1 fruit fly cellular context compared by ENCODE assay signal in the genomic region with DNA sequence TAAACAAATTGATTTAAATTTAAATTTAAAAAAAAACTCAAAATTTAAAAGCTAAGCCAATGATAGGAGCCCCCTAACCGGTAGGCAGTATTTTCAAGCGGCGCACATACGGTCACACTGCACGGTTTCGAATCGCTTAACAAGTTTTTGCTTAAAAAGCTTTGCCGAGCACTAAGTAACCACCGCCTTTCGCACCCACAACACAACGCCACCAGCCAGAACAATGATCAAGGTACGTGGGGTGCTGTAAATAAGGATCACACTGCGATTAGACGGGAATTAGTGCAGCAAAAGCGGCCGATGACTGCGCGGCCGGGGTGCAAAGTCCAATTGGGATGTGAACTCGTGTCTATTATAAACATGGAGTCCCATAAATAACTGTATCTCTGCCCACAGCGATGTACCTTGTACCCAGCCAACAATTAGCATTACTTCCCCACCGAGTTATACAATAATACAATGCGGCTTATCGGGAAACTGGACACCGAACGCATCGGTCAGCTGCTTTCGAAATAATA.
A peak's percentile ranks its signal among the peaks of the same experiment; 100 is the strongest.
TF ChIP-seq lines count a peak whose summit lies in the region.

A gene (plus strand): TSS at position 101 of the 518 bp plus-strand sequence.

TF ChIP-seq in whole organism, embryonic, 481 proteins besides CTCF, POLR2A, EP300 and RAD21 (continued from another document):
- TF ChIP-seq CG30403 (GFP tag; optimal IDR thresholded peaks at IDR 0.05; lab: Kevin White, UChicago) (no peak), CG18262 (tag; optimal IDR thresholded peaks at IDR 0.05; lab: Kevin White, UChicago) (no peak), pan (optimal IDR thresholded peaks at IDR 0.05; lab: Kevin White, UChicago) (no peak), pan (GFP tag; optimal IDR thresholded peaks at IDR 0.05 in 1 of 2, IDR thresholded peaks at IDR 0.05 in 1 of 2) (no peak), Kr (GFP tag; optimal IDR thresholded peaks at IDR 0.05; lab: Kevin White, UChicago) (no peak), HHEX (GFP tag; optimal IDR thresholded peaks at IDR 0.05; lab: Kevin White, UChicago) (no peak), ara (GFP tag; IDR thresholded peaks at IDR 0.05; lab: Robert Waterston, UW) (no peak), gfzf (GFP tag; optimal IDR thresholded peaks at IDR 0.05; lab: Kevin White, UChicago) (peak; percentile 64), Pdp1 (GFP tag; optimal IDR thresholded peaks at IDR 0.05; lab: Kevin White, UChicago) (peak in 1 of 2 experiments; percentile 72), BEAF-32 (GFP tag; optimal IDR thresholded peaks at IDR 0.05; lab: Kevin White, UChicago) (peak; percentile 25), tna (GFP tag; IDR thresholded peaks at IDR 0.05; lab: Robert Waterston, UW; ENCODE audit: partially characterized antibody) (no peak), HLH3B (GFP tag; IDR thresholded peaks at IDR 0.05; lab: Robert Waterston, UW) (no peak), CG17912 (GFP tag; optimal IDR thresholded peaks at IDR 0.05; lab: Kevin White, UChicago) (no peak), CrebB (tag; optimal IDR thresholded peaks at IDR 0.05; lab: Kevin White, UChicago) (no peak), CG34376 (GFP tag; optimal IDR thresholded peaks at IDR 0.05; lab: Kevin White, UChicago) (peak; percentile 49), Hey (tag; optimal IDR thresholded peaks at IDR 0.05; lab: Kevin White, UChicago) (no peak), CG10543 (GFP tag; optimal IDR thresholded peaks at IDR 0.05; lab: Kevin White, UChicago) (peak; percentile 3), Optix (GFP tag; IDR thresholded peaks at IDR 0.05; lab: Robert Waterston, UW) (no peak), CG33213 (GFP tag; optimal IDR thresholded peaks at IDR 0.05; lab: Kevin White, UChicago) (no peak), CG2889 (GFP tag; IDR thresholded peaks at IDR 0.05; lab: Robert Waterston, UW) (no peak), danr (GFP tag; IDR thresholded peaks at IDR 0.05; lab: Robert Waterston, UW) (no peak), Mes4 (GFP tag; optimal IDR thresholded peaks at IDR 0.05; lab: Kevin White, UChicago) (no peak), Taf1 (GFP tag; IDR thresholded peaks at IDR 0.05; lab: Robert Waterston, UW) (no peak), bsh (GFP tag; optimal IDR thresholded peaks at IDR 0.05; lab: Kevin White, UChicago) (peak in 1 of 2 experiments; percentile 90), bowl (GFP tag; IDR thresholded peaks at IDR 0.05; lab: Robert Waterston, UW) (no peak), CG7357 (GFP tag; IDR thresholded peaks at IDR 0.05; lab: Robert Waterston, UW) (no peak), chif (GFP tag; optimal IDR thresholded peaks at IDR 0.05; lab: Kevin White, UChicago) (no peak), esg (GFP tag; conservative IDR thresholded peaks at IDR 0.05; lab: Robert Waterston, UW) (no peak), lilli (GFP tag; optimal IDR thresholded peaks at IDR 0.05; lab: Kevin White, UChicago) (no peak), Drgx (GFP tag; IDR thresholded peaks at IDR 0.05; lab: Robert Waterston, UW) (peak; percentile 78), CG8765 (GFP tag; IDR thresholded peaks at IDR 0.05; lab: Robert Waterston, UW) (no peak), insv (GFP tag; optimal IDR thresholded peaks at IDR 0.05; lab: Kevin White, UChicago) (peak in 1 of 2 experiments; percentile 73), unc-4 (GFP tag; IDR thresholded peaks at IDR 0.05; lab: Robert Waterston, UW; ENCODE audit: partially characterized antibody) (0 out of 2 replicates have a peak, but pooled peaks have one; percentile 13), sug (tag; optimal IDR thresholded peaks at IDR 0.05; lab: Kevin White, UChicago) (peak; percentile 12), Dip2 (GFP tag; IDR thresholded peaks at IDR 0.05; lab: Robert Waterston, UW) (no peak), CG7372 (GFP tag; IDR thresholded peaks at IDR 0.05; lab: Robert Waterston, UW) (no peak), Blimp-1 (GFP tag; optimal IDR thresholded peaks at IDR 0.05; lab: Kevin White, UChicago) (no peak), B-H1 (GFP tag; IDR thresholded peaks at IDR 0.05; lab: Robert Waterston, UW) (no peak), pzg (GFP tag; optimal IDR thresholded peaks at IDR 0.05; lab: Kevin White, UChicago) (peak; percentile 30), ase (GFP tag; IDR thresholded peaks at IDR 0.05; lab: Robert Waterston, UW) (no peak), CG3281 (GFP tag; optimal IDR thresholded peaks at IDR 0.05; lab: Kevin White, UChicago) (no peak), Hr78 (GFP tag; optimal IDR thresholded peaks at IDR 0.05; lab: Kevin White, UChicago) (no peak), Hr3 (GFP tag; optimal IDR thresholded peaks at IDR 0.05; lab: Kevin White, UChicago) (no peak), CG13287 (GFP tag; IDR thresholded peaks at IDR 0.05; lab: Robert Waterston, UW; ENCODE audit: partially characterized antibody) (0 out of 2 replicates have a peak, but pooled peaks have one; percentile 5), kay (GFP tag; optimal IDR thresholded peaks at IDR 0.05; lab: Kevin White, UChicago) (no peak), zen2 (GFP tag; IDR thresholded peaks at IDR 0.05; lab: Robert Waterston, UW; ENCODE audit: partially characterized antibody) (no peak), CG3726 (GFP tag; IDR thresholded peaks at IDR 0.05; lab: Robert Waterston, UW) (no peak), Ets97D (GFP tag; optimal IDR thresholded peaks at IDR 0.05; lab: Kevin White, UChicago) (no peak), gsb (GFP tag; IDR thresholded peaks at IDR 0.05; lab: Robert Waterston, UW) (no peak), Spps (tag; optimal IDR thresholded peaks at IDR 0.05; lab: Kevin White, UChicago) (no peak), Opbp (GFP tag; IDR thresholded peaks at IDR 0.05; lab: Robert Waterston, UW; ENCODE audit: partially characterized antibody) (no peak), Doc3 (GFP tag; IDR thresholded peaks at IDR 0.05; lab: Robert Waterston, UW; ENCODE audit: partially characterized antibody) (no peak), CG2712 (tag; optimal IDR thresholded peaks at IDR 0.05; lab: Kevin White, UChicago) (no peak), stwl (tag; optimal IDR thresholded peaks at IDR 0.05; lab: Kevin White, UChicago) (no peak), CG6791 (GFP tag; IDR thresholded peaks at IDR 0.05; lab: Robert Waterston, UW; ENCODE audit: partially characterized antibody) (no peak), Lhr (GFP tag; optimal IDR thresholded peaks at IDR 0.05; lab: Kevin White, UChicago) (no peak), NFAT (GFP tag; IDR thresholded peaks at IDR 0.05; lab: Robert Waterston, UW) (no peak), fd64A (GFP tag; optimal IDR thresholded peaks at IDR 0.05; lab: Kevin White, UChicago) (no peak), HmgD (GFP tag; optimal IDR thresholded peaks at IDR 0.05; lab: Kevin White, UChicago) (no peak), Dad (GFP tag; optimal IDR thresholded peaks at IDR 0.05; lab: Kevin White, UChicago) (no peak), Dp (GFP tag; optimal IDR thresholded peaks at IDR 0.05; lab: Kevin White, UChicago) (peak; percentile 46), CG15514 (GFP tag; optimal IDR thresholded peaks at IDR 0.05; lab: Kevin White, UChicago) (peak; percentile 31), row (GFP tag; IDR thresholded peaks at IDR 0.05; lab: Robert Waterston, UW) (peak; percentile 60; the same call in 2 of the 3 replicates), HLH54F (GFP tag; optimal IDR thresholded peaks at IDR 0.05; lab: Kevin White, UChicago) (no peak), TFAM (GFP tag; optimal IDR thresholded peaks at IDR 0.05; lab: Kevin White, UChicago) (no peak), CG12942 (GFP tag; optimal IDR thresholded peaks at IDR 0.05; lab: Kevin White, UChicago) (no peak), corto (GFP tag; optimal IDR thresholded peaks at IDR 0.05; lab: Kevin White, UChicago) (no peak), caup (GFP tag; optimal IDR thresholded peaks at IDR 0.05; lab: Kevin White, UChicago; ENCODE audit: severe bottlenecking) (no peak), CG12744 (GFP tag; optimal IDR thresholded peaks at IDR 0.05; lab: Kevin White, UChicago) (no peak), CG12071 (GFP tag; optimal IDR thresholded peaks at IDR 0.05; lab: Kevin White, UChicago) (no peak), Sry-δ (GFP tag; optimal IDR thresholded peaks at IDR 0.05; lab: Kevin White, UChicago) (peak; percentile 25), E2f1 (GFP tag; IDR thresholded peaks at IDR 0.05; lab: Robert Waterston, UW) (no peak), CG11695 (GFP tag; IDR thresholded peaks at IDR 0.05; lab: Robert Waterston, UW) (no peak), kni (GFP tag; optimal IDR thresholded peaks at IDR 0.05; lab: Kevin White, UChicago) (no peak), Bteb2 (GFP tag; optimal IDR thresholded peaks at IDR 0.05; lab: Kevin White, UChicago) (no peak), Atf-2 (GFP tag; optimal IDR thresholded peaks at IDR 0.05; lab: Kevin White, UChicago) (no peak), hb (GFP tag; IDR thresholded peaks at IDR 0.05; lab: Robert Waterston, UW; ENCODE audit: partially characterized antibody) (no peak), Hsf (GFP tag; optimal IDR thresholded peaks at IDR 0.05; lab: Kevin White, UChicago) (no peak), CoRest (tag; optimal IDR thresholded peaks at IDR 0.05; lab: Kevin White, UChicago) (no peak), CG16815 (GFP tag; optimal IDR thresholded peaks at IDR 0.05; lab: Kevin White, UChicago) (no peak), CG2116 (GFP tag; optimal IDR thresholded peaks at IDR 0.05; lab: Kevin White, UChicago) (no peak), HmgZ (tag; optimal IDR thresholded peaks at IDR 0.05; lab: Kevin White, UChicago) (no peak), CG6813 (GFP tag; optimal IDR thresholded peaks at IDR 0.05; lab: Kevin White, UChicago) (no peak), CG12391 (tag; optimal IDR thresholded peaks at IDR 0.05; lab: Kevin White, UChicago) (no peak), tup (GFP tag; optimal IDR thresholded peaks at IDR 0.05; lab: Kevin White, UChicago) (no peak), tap (tag; optimal IDR thresholded peaks at IDR 0.05; lab: Kevin White, UChicago) (no peak), phol (tag; optimal IDR thresholded peaks at IDR 0.05; lab: Kevin White, UChicago) (no peak), tgo (GFP tag; IDR thresholded peaks at IDR 0.05; lab: Robert Waterston, UW) (no peak), CG6683 (GFP tag; optimal IDR thresholded peaks at IDR 0.05; lab: Kevin White, UChicago) (no peak), Sin3A (optimal IDR thresholded peaks at IDR 0.05; lab: Kevin White, UChicago) (peak; percentile 2), CG14860 (GFP tag; IDR thresholded peaks at IDR 0.05; lab: Robert Waterston, UW; ENCODE audit: partially characterized antibody) (no peak), crol (GFP tag; IDR thresholded peaks at IDR 0.05; lab: Robert Waterston, UW) (no peak), sc (optimal IDR thresholded peaks at IDR 0.05; lab: Kevin White, UChicago) (no peak), sc (GFP tag; optimal IDR thresholded peaks at IDR 0.05; lab: Kevin White, UChicago) (no peak), CG1603 (tag; optimal IDR thresholded peaks at IDR 0.05; lab: Kevin White, UChicago) (no peak), CG12236 (GFP tag; optimal IDR thresholded peaks at IDR 0.05; lab: Kevin White, UChicago) (no peak), CG7271 (tag; optimal IDR thresholded peaks at IDR 0.05; lab: Kevin White, UChicago) (no peak), nom (GFP tag; optimal IDR thresholded peaks at IDR 0.05; lab: Kevin White, UChicago) (peak; percentile 98), CG18476 (GFP tag; optimal IDR thresholded peaks at IDR 0.05; lab: Kevin White, UChicago) (no peak), CG8281 (tag; optimal IDR thresholded peaks at IDR 0.05; lab: Kevin White, UChicago) (no peak), crp (GFP tag; optimal IDR thresholded peaks at IDR 0.05; lab: Kevin White, UChicago) (no peak), CG2129 (GFP tag; IDR thresholded peaks at IDR 0.05; lab: Robert Waterston, UW; ENCODE audit: partially characterized antibody) (no peak), CG2875 (GFP tag; optimal IDR thresholded peaks at IDR 0.05; lab: Kevin White, UChicago) (no peak), Neu2 (GFP tag; optimal IDR thresholded peaks at IDR 0.05; lab: Kevin White, UChicago; ENCODE audit: borderline replicate concordance) (no peak), CG4617 (GFP tag; optimal IDR thresholded peaks at IDR 0.05; lab: Kevin White, UChicago; ENCODE audit: borderline replicate concordance) (peak; percentile 0), CG15479 (GFP tag; optimal IDR thresholded peaks at IDR 0.05; lab: Kevin White, UChicago) (no peak), CG6689 (GFP tag; IDR thresholded peaks at IDR 0.05; lab: Robert Waterston, UW) (no peak), Abd-B (GFP tag; optimal IDR thresholded peaks at IDR 0.05; lab: Kevin White, UChicago) (no peak)
TF ChIP-seq in whole organism, embryonic: peak in this region for 30.
